Worm (Caenorhabditis elegans) whole organism, L2 larva: ENCODE measurements around the gene nth-1.

Experiments used
- F13H6.1 ChIP-seq: sonication (generic microtip); optimal IDR thresholded peaks from 2 replicates; lab custom pipeline; 2016; ENCODE audit warnings: missing genetic modification characterization, missing compliant biosample characterization
- dmd-4 ChIP-seq: sonication (generic microtip); optimal IDR thresholded peaks from 2 replicates; lab custom pipeline; 2017; ENCODE audit warnings: missing biosample characterization, missing genetic modification characterization
- egl-27 ChIP-seq: sonication (generic microtip); optimal IDR thresholded peaks from 3 replicates; lab custom pipeline; 2017; ENCODE audit warnings: missing biosample characterization, missing genetic modification reagents, missing genetic modification characterization
- gmeb-1 ChIP-seq: fragments of 150-350 bp; optimal IDR thresholded peaks from 2 replicates; lab custom pipeline; 2014; ENCODE audit warnings: missing biosample characterization, missing genetic modification characterization
- lin-13 ChIP-seq: fragments of 150-350 bp; optimal IDR thresholded peaks from 2 replicates; lab custom pipeline; 2014; ENCODE audit warnings: missing biosample characterization, missing genetic modification reagents, missing genetic modification characterization
- lin-39 ChIP-seq: fragments of 150-350 bp; optimal IDR thresholded peaks from 2 replicates; lab custom pipeline; 2014; ENCODE audit warnings: missing biosample characterization, missing genetic modification reagents, missing genetic modification characterization
- nhr-11 ChIP-seq: fragments of 150-350 bp; optimal IDR thresholded peaks from 2 replicates; lab custom pipeline; 2014; ENCODE audit warnings: missing biosample characterization, missing genetic modification characterization
- nhr-12 ChIP-seq: fragments of 150-350 bp; optimal IDR thresholded peaks from 2 replicates; lab custom pipeline; 2014; ENCODE audit warnings: missing biosample characterization, missing genetic modification characterization
- nhr-237 ChIP-seq: fragments of 150-350 bp; optimal IDR thresholded peaks from 2 replicates; lab custom pipeline; 2014; ENCODE audit warnings: missing biosample characterization, missing genetic modification characterization
- nhr-77 ChIP-seq: fragments of 150-350 bp; optimal IDR thresholded peaks from 2 replicates; lab custom pipeline; 2014; ENCODE audit warnings: missing biosample characterization, missing genetic modification characterization
- sma-9 ChIP-seq, 2 experiments: fragments of 150-350 bp in 1 of 2; sonication (generic microtip) in 1 of 2; optimal IDR thresholded peaks; 2 replicates each; lab custom pipeline; 2014 to 2016; ENCODE audit warnings: missing genetic modification characterization in 2 of 2, mild to moderate bottlenecking in 1 of 2, missing biosample characterization in 1 of 2, missing compliant biosample characterization in 1 of 2, missing genetic modification reagents in 1 of 2, moderate library complexity in 1 of 2

DNA sequence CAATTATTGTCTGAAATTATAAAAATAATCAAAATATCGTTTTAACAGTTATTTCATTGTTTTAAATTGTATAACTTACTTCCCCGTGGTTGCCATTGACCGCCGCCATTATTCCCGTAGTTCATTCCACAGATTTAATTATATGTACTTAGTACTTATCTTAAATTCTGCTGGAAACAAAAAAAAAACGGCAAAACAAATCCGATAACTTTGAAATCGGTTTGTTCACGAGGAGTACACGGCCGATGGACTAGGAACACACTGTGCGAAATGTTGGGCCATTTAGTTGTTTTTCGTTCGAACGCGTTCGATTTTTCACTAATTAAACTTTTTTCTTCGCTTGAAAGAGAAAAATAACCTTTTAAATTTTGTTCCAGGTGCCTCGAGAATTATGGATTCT lies 49.0 kb upstream of the nth-1 start, which contains the start of the genes B0285.3 and lcmt-1:
- TF ChIP-seq F13H6.1 (tag; lab: Kevin White, UChicago): peak; percentile 43
- TF ChIP-seq nhr-77 (tag; lab: Kevin White, UChicago): no peak
- peak; percentile 54 for TF ChIP-seq gmeb-1 (tag; lab: Kevin White, UChicago)
- no peak for TF ChIP-seq egl-27 (tag; lab: Kevin White, UChicago)
- TF ChIP-seq nhr-11 (tag; lab: Kevin White, UChicago): no peak
- no peak for TF ChIP-seq dmd-4 (tag; lab: Kevin White, UChicago)
- no peak for TF ChIP-seq nhr-12 (tag; lab: Kevin White, UChicago)
- peak; percentile 17 for TF ChIP-seq sma-9 (GFP tag; optimal IDR thresholded peaks at IDR 0.05; lab: Kevin White, UChicago)
- no peak for TF ChIP-seq sma-9 (tag; optimal IDR thresholded peaks at IDR 0.05; lab: Kevin White, UChicago)
- no peak for TF ChIP-seq nhr-237 (tag; lab: Kevin White, UChicago)
- no peak for TF ChIP-seq lin-13 (GFP tag; lab: Kevin White, UChicago)
- TF ChIP-seq lin-39 (tag; lab: Kevin White, UChicago): no peak
